Worm (Caenorhabditis elegans) whole organism, L3 larva: ENCODE measurements around the gene Y39E4B.6.
A peak's percentile ranks its signal among the peaks of the same experiment; 100 is the strongest.

Experiments used
- R02D3.7 ChIP-seq: fragments of 150-350 bp; optimal IDR thresholded peaks from 2 replicates; lab custom pipeline; 2014; ENCODE audit warnings: missing biosample characterization, missing genetic modification characterization
- ceh-28 ChIP-seq: fragments of 150-350 bp; optimal IDR thresholded peaks from 2 replicates; lab custom pipeline; 2014; ENCODE audit warnings: missing biosample characterization, missing genetic modification reagents, missing genetic modification characterization
- ceh-9 ChIP-seq: sonication (generic microtip); optimal IDR thresholded peaks from 2 replicates; lab custom pipeline; 2018; ENCODE audit warnings: missing biosample characterization, missing genetic modification characterization
- fkh-10 ChIP-seq: sonication (generic microtip); optimal IDR thresholded peaks from 2 replicates; lab custom pipeline; 2017; ENCODE audit warnings: missing biosample characterization, missing genetic modification reagents, missing genetic modification characterization
- nfya-1 ChIP-seq: sonication (generic microtip); optimal IDR thresholded peaks from 2 replicates; lab custom pipeline; 2017; ENCODE audit warnings: missing genetic modification characterization, mild to moderate bottlenecking, missing compliant biosample characterization, antibody characterized with exemption, moderate library complexity; ENCODE audit not compliant: insufficient read depth

The Y39E4B.6 gene

ce11 chrIII:13123440-13123839 is 52.9 kb downstream of the Y39E4B.6 start:
- peak; percentile 5 for TF ChIP-seq nfya-1 (tag; lab: Kevin White, UChicago)
- no peak for TF ChIP-seq ceh-28
- TF ChIP-seq ceh-9, result no peak
- TF ChIP-seq R02D3.7 (tag; lab: Kevin White, UChicago), result no peak
- peak; percentile 69 for TF ChIP-seq fkh-10
